Fruit fly (Drosophila melanogaster) whole organism, embryonic: ENCODE measurements around the gene CG6126.

ENCODE experiments used
- ATbp ChIP-seq: fragments of 200-800 bp; sonication (Bioruptor generic); optimal IDR thresholded peaks from 2 replicates; lab custom pipeline; 2017; ENCODE audit warnings: missing biosample characterization, mild to moderate bottlenecking, missing genetic modification characterization, missing genetic modification reagents
- CG10979 ChIP-seq: fragments of 200-800 bp; sonication (Bioruptor generic); optimal IDR thresholded peaks from 2 replicates; lab custom pipeline; 2018; ENCODE audit warnings: missing biosample characterization, mild to moderate bottlenecking, missing genetic modification characterization, moderate library complexity
- CG11504 ChIP-seq: fragments of 200-800 bp; sonication (Bioruptor generic); optimal IDR thresholded peaks from 3 replicates; lab custom pipeline; 2019; ENCODE audit warnings: missing biosample characterization, mild to moderate bottlenecking, missing genetic modification characterization, moderate library complexity
- CG11696 ChIP-seq: fragments of 200-800 bp; sonication (Bioruptor generic); IDR thresholded peaks from 2 replicates; pipeline ENCODE4 v1.3.6; 2022; ENCODE audit warnings: missing biosample characterization, missing genetic modification characterization
- CG12769 ChIP-seq: fragments of 200-800 bp; sonication (Bioruptor generic); optimal IDR thresholded peaks from 2 replicates; lab custom pipeline; 2019; ENCODE audit warnings: missing biosample characterization, mild to moderate bottlenecking, missing genetic modification characterization, moderate library complexity
- CG15011 ChIP-seq: fragments of 200-800 bp; sonication (Bioruptor generic); optimal IDR thresholded peaks from 3 replicates; lab custom pipeline; 2018; ENCODE audit warnings: missing biosample characterization, mild to moderate bottlenecking, missing genetic modification characterization
- CG17186 ChIP-seq: fragments of 200-800 bp; sonication (Bioruptor generic); optimal IDR thresholded peaks from 3 replicates; lab custom pipeline; 2017; ENCODE audit warnings: missing biosample characterization, missing genetic modification reagents, missing genetic modification characterization
- CG17385 ChIP-seq: fragments of 200-800 bp; sonication (Bioruptor generic); optimal IDR thresholded peaks from 3 replicates; lab custom pipeline; 2018; ENCODE audit warnings: missing biosample characterization, mild to moderate bottlenecking, missing genetic modification characterization
- CG18011 ChIP-seq: fragments of 200-800 bp; sonication (Bioruptor generic); optimal IDR thresholded peaks from 2 replicates; lab custom pipeline; 2017; ENCODE audit warnings: missing biosample characterization, missing genetic modification characterization, mild to moderate bottlenecking, moderate library complexity, missing genotype
- CG1832 ChIP-seq: fragments of 200-800 bp; sonication (Bioruptor generic); optimal IDR thresholded peaks from 2 replicates; lab custom pipeline; 2017; ENCODE audit warnings: missing biosample characterization, mild to moderate bottlenecking, missing genetic modification characterization, inconsistent platforms
- CG2678 ChIP-seq: fragments of 200-800 bp; sonication (Bioruptor generic); optimal IDR thresholded peaks from 3 replicates; lab custom pipeline; 2019; ENCODE audit warnings: missing biosample characterization, mild to moderate bottlenecking, missing genetic modification characterization, moderate library complexity
- CG30020 ChIP-seq: fragments of 200-800 bp; optimal IDR thresholded peaks from 2 replicates; lab custom pipeline; 2019; ENCODE audit warnings: missing biosample characterization, mild to moderate bottlenecking, missing genetic modification characterization, moderate library complexity
- CG3163 ChIP-seq: fragments of 200-800 bp; sonication (Bioruptor generic); optimal IDR thresholded peaks from 3 replicates; lab custom pipeline; 2016; ENCODE audit warnings: missing biosample characterization, missing genetic modification characterization
- CG34224 ChIP-seq: fragments of 200-800 bp; sonication (Bioruptor generic); IDR thresholded peaks from 3 replicates; pipeline ENCODE4 v1.3.6; 2022; ENCODE audit warnings: missing biosample characterization, missing genetic modification characterization; ENCODE audit not compliant: partially characterized antibody
- CG3995 ChIP-seq: fragments of 200-800 bp; sonication (Bioruptor generic); optimal IDR thresholded peaks from 3 replicates; lab custom pipeline; 2016; ENCODE audit warnings: missing biosample characterization, missing genetic modification characterization
- CG43689 ChIP-seq: fragments of 200-800 bp; sonication (Bioruptor generic); IDR thresholded peaks from 2 replicates; pipeline ENCODE4 v1.3.6; 2022; ENCODE audit warnings: missing biosample characterization, missing genetic modification characterization
- D ChIP-seq, 2 experiments: fragments of 200-800 bp in 1 of 2; fragments of >200 bp in 1 of 2; sonication (Bioruptor generic) in 1 of 2; optimal IDR thresholded peaks; 2 replicates in 1 of 2; 3 replicates in 1 of 2; lab custom pipeline; 2017; ENCODE audit warnings: mild to moderate bottlenecking in 1 of 2, missing biosample characterization in 1 of 2, missing genetic modification characterization in 1 of 2, missing genetic modification reagents in 1 of 2
- Dip2 ChIP-seq: fragments of 200-800 bp; sonication (Bioruptor generic); IDR thresholded peaks from 2 replicates; pipeline ENCODE4 v1.3.6; 2022; ENCODE audit warnings: missing biosample characterization, missing genetic modification characterization
- HLH3B ChIP-seq: fragments of 200-800 bp; sonication (Bioruptor generic); IDR thresholded peaks from 2 replicates; pipeline ENCODE4 v1.3.6; 2022; ENCODE audit warnings: missing biosample characterization, missing genetic modification characterization
- HLHmδ ChIP-seq: fragments of 200-800 bp; sonication (Bioruptor generic); optimal IDR thresholded peaks from 2 replicates; lab custom pipeline; 2018; ENCODE audit warnings: missing biosample characterization, mild to moderate bottlenecking, missing genetic modification characterization, moderate library complexity
- Hey ChIP-seq: fragments of 200-800 bp; sonication (Bioruptor generic); optimal IDR thresholded peaks from 3 replicates; lab custom pipeline; 2018; ENCODE audit warnings: missing biosample characterization, mild to moderate bottlenecking, missing genetic modification characterization
- HmgD ChIP-seq: fragments of 200-800 bp; sonication (Bioruptor generic); optimal IDR thresholded peaks from 3 replicates; lab custom pipeline; 2016; ENCODE audit warnings: missing biosample characterization, missing genetic modification characterization
- Jarid2 ChIP-seq: fragments of 200-800 bp; sonication (Bioruptor generic); optimal IDR thresholded peaks from 3 replicates; lab custom pipeline; 2017; ENCODE audit warnings: mild to moderate bottlenecking, missing biosample characterization, missing genetic modification reagents, missing genetic modification characterization
- Kr ChIP-seq: fragments of 200-800 bp; sonication (Bioruptor generic); optimal IDR thresholded peaks from 2 replicates; lab custom pipeline; 2017; ENCODE audit warnings: missing biosample characterization, mild to moderate bottlenecking, missing genetic modification characterization
- Sox102F ChIP-seq: fragments of 200-800 bp; sonication (Bioruptor generic); optimal IDR thresholded peaks from 2 replicates; lab custom pipeline; 2018; ENCODE audit warnings: missing biosample characterization, mild to moderate bottlenecking, missing genetic modification characterization, moderate library complexity
- Trl ChIP-seq, 3 experiments: fragments of >200 bp in 2 of 3; fragments of 200-800 bp in 1 of 3; sonication (Bioruptor generic) in 1 of 3; optimal IDR thresholded peaks; 2 replicates in 1 of 3; 3 replicates in 2 of 3; lab custom pipeline; 2016 to 2017; ENCODE audit warnings: missing biosample characterization in 1 of 3, missing genetic modification characterization in 1 of 3
- YL-1 ChIP-seq: fragments of 200-800 bp; sonication (Bioruptor generic); optimal IDR thresholded peaks from 3 replicates; lab custom pipeline; 2017; ENCODE audit warnings: missing biosample characterization, mild to moderate bottlenecking, missing genetic modification characterization
- ara ChIP-seq: fragments of 200-800 bp; sonication (Bioruptor generic); IDR thresholded peaks from 2 replicates; pipeline ENCODE4 v1.3.6; 2022; ENCODE audit warnings: missing biosample characterization, missing genetic modification characterization
- ash1 ChIP-seq: fragments of 200-800 bp; sonication (Bioruptor generic); optimal IDR thresholded peaks from 2 replicates; lab custom pipeline; 2018; ENCODE audit warnings: missing biosample characterization, mild to moderate bottlenecking, missing genetic modification characterization
- cad ChIP-seq: fragments of >200 bp; optimal IDR thresholded peaks from 2 replicates; lab custom pipeline; 2017; ENCODE audit warnings: missing biosample characterization, missing genetic modification characterization
- corto ChIP-seq: fragments of 200-800 bp; sonication (Bioruptor generic); optimal IDR thresholded peaks from 2 replicates; lab custom pipeline; 2016; ENCODE audit warnings: missing biosample characterization, mild to moderate bottlenecking, missing genetic modification characterization, moderate library complexity
- cwo ChIP-seq: fragments of 200-800 bp; sonication (Bioruptor generic); optimal IDR thresholded peaks from 3 replicates; lab custom pipeline; 2017; ENCODE audit warnings: missing biosample characterization, missing genetic modification characterization, mild to moderate bottlenecking, moderate library complexity, missing genetic modification reagents
- dpn ChIP-seq, 2 experiments: fragments of 200-800 bp; sonication (Bioruptor generic); optimal IDR thresholded peaks; 3 replicates each; lab custom pipeline; 2016; ENCODE audit warnings: missing biosample characterization in 2 of 2, missing genetic modification characterization in 2 of 2
- eve ChIP-seq, 2 experiments: fragments of >200 bp; optimal IDR thresholded peaks; 2 replicates each; lab custom pipeline; 2017; ENCODE audit warnings: missing biosample characterization in 2 of 2, missing genetic modification characterization in 2 of 2
- grau ChIP-seq: fragments of 200-800 bp; optimal IDR thresholded peaks from 3 replicates; lab custom pipeline; 2019; ENCODE audit warnings: missing biosample characterization, mild to moderate bottlenecking, missing genetic modification characterization, moderate library complexity
- hb ChIP-seq: fragments of 200-800 bp; sonication (Bioruptor generic); IDR thresholded peaks from 3 replicates; pipeline ENCODE4 v1.3.6; 2022; ENCODE audit warnings: missing biosample characterization, missing genetic modification characterization; ENCODE audit not compliant: partially characterized antibody
- kah ChIP-seq: fragments of 200-800 bp; sonication (Bioruptor generic); optimal IDR thresholded peaks from 2 replicates; lab custom pipeline; 2018; ENCODE audit warnings: missing biosample characterization, mild to moderate bottlenecking, missing genetic modification characterization
- kni ChIP-seq: fragments of 200-800 bp; sonication (Bioruptor generic); optimal IDR thresholded peaks from 3 replicates; lab custom pipeline; 2017; ENCODE audit warnings: mild to moderate bottlenecking, missing biosample characterization, missing genetic modification reagents, missing genetic modification characterization
- lbe ChIP-seq: fragments of 200-800 bp; sonication (Bioruptor generic); optimal IDR thresholded peaks from 2 replicates; lab custom pipeline; 2016; ENCODE audit warnings: missing biosample characterization, mild to moderate bottlenecking, missing genetic modification characterization
- nom ChIP-seq: fragments of 200-800 bp; sonication (Bioruptor generic); optimal IDR thresholded peaks from 2 replicates; lab custom pipeline; 2017; ENCODE audit warnings: missing biosample characterization, missing genetic modification characterization, mild to moderate bottlenecking, moderate library complexity, missing genetic modification reagents
- psq ChIP-seq: fragments of 200-800 bp; sonication (Bioruptor generic); optimal IDR thresholded peaks from 2 replicates; lab custom pipeline; 2017; ENCODE audit warnings: missing biosample characterization, missing genetic modification characterization
- scrt ChIP-seq: fragments of 200-800 bp; sonication (Bioruptor generic); optimal IDR thresholded peaks from 2 replicates; lab custom pipeline; 2018; ENCODE audit warnings: missing biosample characterization, mild to moderate bottlenecking, missing genetic modification characterization, moderate library complexity
- sens ChIP-seq: fragments of 200-800 bp; sonication (Bioruptor generic); peaks from one replicate; lab custom pipeline; 2016; ENCODE audit warnings: missing biosample characterization, missing genetic modification characterization
- sqz ChIP-seq: fragments of 200-800 bp; sonication (Bioruptor generic); optimal IDR thresholded peaks from 3 replicates; lab custom pipeline; 2018; ENCODE audit warnings: missing biosample characterization, mild to moderate bottlenecking, missing genetic modification characterization
- twi ChIP-seq: fragments of 200-800 bp; optimal IDR thresholded peaks from 2 replicates; lab custom pipeline; 2019; ENCODE audit warnings: missing biosample characterization, mild to moderate bottlenecking, missing genetic modification characterization, moderate library complexity
- vvl ChIP-seq: fragments of 200-800 bp; sonication (Bioruptor generic); IDR thresholded peaks from 2 replicates; pipeline ENCODE4 v1.3.6; 2022; ENCODE audit warnings: missing biosample characterization, missing genetic modification characterization

Gene CG6126

dm6 chr3R:16228719-16229704 is 26.1 kb upstream of the CG6126 start (continued):
- TF ChIP-seq cad (peak; percentile 12), CG3163 (GFP tag; lab: Kevin White, UChicago) (peak; percentile 7), Hey (tag; lab: Kevin White, UChicago) (peak; percentile 71), kni (GFP tag; lab: Kevin White, UChicago) (peak; percentile 59), sqz (GFP tag; lab: Kevin White, UChicago) (peak; percentile 14), lbe (GFP tag; lab: Kevin White, UChicago) (peak; percentile 39), CG1832 (GFP tag; lab: Kevin White, UChicago) (peak; percentile 29), CG17385 (GFP tag; lab: Kevin White, UChicago) (peak; percentile 62), corto (GFP tag; lab: Kevin White, UChicago) (peak; percentile 38), scrt (GFP tag; lab: Kevin White, UChicago) (peak; percentile 79), CG11696 (no peak), CG3995 (GFP tag; lab: Kevin White, UChicago) (no peak), CG2678 (tag; lab: Kevin White, UChicago) (peak; percentile 10), nom (GFP tag; lab: Kevin White, UChicago) (peak; percentile 76), Jarid2 (GFP tag; lab: Kevin White, UChicago) (peak; percentile 20), YL-1 (GFP tag; lab: Kevin White, UChicago) (no peak), kah (GFP tag; lab: Kevin White, UChicago) (peak; percentile 92), grau (peak; percentile 51), CG11504 (tag; lab: Kevin White, UChicago) (no peak), CG34224 (GFP tag; lab: Robert Waterston, UW) (no peak), twi (peak; percentile 92), Kr (GFP tag; lab: Kevin White, UChicago) (peak; percentile 37), sens (GFP tag; lab: Kevin White, UChicago) (peak; percentile 72)

DNA sequence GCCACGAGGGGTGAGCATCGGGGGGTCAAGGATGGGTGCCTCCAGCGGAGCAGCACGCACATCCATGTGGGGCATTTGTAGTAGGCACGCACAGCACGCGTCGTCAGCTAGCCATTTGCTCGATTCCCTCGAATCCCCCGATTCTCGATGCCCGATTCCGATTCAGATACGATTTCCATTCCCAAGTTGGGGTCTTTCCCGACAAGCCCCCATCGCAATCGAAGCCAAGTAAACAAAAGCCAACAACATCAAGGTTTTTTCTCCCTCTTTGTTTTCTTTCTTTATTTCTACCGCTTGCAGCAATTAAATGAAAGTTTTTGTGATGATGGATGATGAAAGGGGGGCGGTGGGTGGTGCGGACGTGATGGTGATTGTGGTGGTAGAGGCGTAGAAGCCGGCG is 24.2 kb upstream of the CG6126 start:
- TF ChIP-seq kni (GFP tag; lab: Kevin White, UChicago) (peak; percentile 82), ash1 (GFP tag; lab: Kevin White, UChicago) (no peak), Sox102F (GFP tag; lab: Kevin White, UChicago) (no peak), vvl (GFP tag; lab: Robert Waterston, UW) (no peak), D (optimal IDR thresholded peaks at IDR 0.05; lab: Kevin White, UChicago) (no peak), D (GFP tag; optimal IDR thresholded peaks at IDR 0.05; lab: Kevin White, UChicago) (peak; percentile 4), CG17186 (GFP tag; lab: Kevin White, UChicago) (no peak), CG12769 (tag; lab: Kevin White, UChicago) (peak; percentile 49), HLHmδ (GFP tag; lab: Kevin White, UChicago) (peak; percentile 53), HLH3B (no peak), CG43689 (GFP tag; lab: Robert Waterston, UW) (no peak), CG30020 (no peak), cwo (GFP tag; lab: Kevin White, UChicago) (peak; percentile 21), ATbp (GFP tag; lab: Kevin White, UChicago) (no peak), ara (GFP tag; lab: Robert Waterston, UW) (no peak), eve (GFP tag; optimal IDR thresholded peaks at IDR 0.05; lab: Kevin White, UChicago) (no peak), HmgD (GFP tag; lab: Kevin White, UChicago) (no peak), CG18011 (no peak), dpn (GFP tag; optimal IDR thresholded peaks at IDR 0.05; lab: Kevin White, UChicago) (no peak), psq (GFP tag; lab: Kevin White, UChicago) (peak; percentile 57), CG10979 (tag; lab: Kevin White, UChicago) (no peak), CG15011 (no peak), Trl (optimal IDR thresholded peaks at IDR 0.05; lab: Kevin White, UChicago) (no peak), Trl (GFP tag; optimal IDR thresholded peaks at IDR 0.05; lab: Kevin White, UChicago) (no peak), hb (GFP tag; lab: Robert Waterston, UW) (no peak), Dip2 (no peak)
